Comparison of ENCODE assay signal across 2 fruit fly cellular contexts in the genomic region with DNA sequence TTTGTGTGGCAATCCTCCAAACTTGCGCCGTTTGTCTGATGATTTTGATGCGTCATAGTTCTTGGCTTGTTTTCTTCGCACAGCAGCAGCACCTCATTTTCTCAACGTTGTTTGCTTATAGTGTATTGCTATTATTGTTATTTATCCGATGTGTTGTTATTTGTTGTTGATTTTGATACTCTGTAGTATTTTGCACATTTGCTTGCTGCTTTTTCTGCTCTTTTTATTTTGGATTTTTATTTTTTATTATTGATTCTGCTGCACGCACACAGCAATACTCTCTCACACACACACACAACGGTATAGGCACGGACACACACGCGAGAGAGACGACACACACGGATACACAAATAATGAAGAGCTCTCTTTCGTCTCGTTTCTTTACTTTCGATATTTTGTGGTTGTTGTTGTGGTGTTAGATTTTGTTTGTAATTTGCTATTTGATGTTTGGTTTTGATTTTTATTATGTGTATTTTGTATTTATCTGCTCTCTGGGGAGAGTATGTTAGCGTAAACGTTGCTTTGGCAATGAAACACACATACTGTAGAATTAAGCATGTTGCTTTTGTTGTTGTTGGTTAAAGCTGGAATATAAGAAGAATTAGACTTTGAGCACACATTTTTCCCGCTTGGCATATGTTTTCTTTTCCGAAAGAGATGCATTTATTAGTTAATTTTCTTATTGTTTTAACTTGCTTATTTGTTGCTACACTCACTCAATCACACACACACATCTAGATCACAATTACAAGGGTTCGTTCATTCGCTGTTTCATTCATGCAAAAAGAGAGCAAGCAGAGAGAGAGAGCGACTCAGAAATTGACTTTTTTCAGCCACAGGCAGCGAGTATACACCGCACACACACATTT.
A peak's percentile ranks its signal among the peaks of the same experiment; 100 is the strongest.
TF ChIP-seq lines count a peak whose summit lies in the region.

No protein-coding gene starts in this region.

TF ChIP-seq in whole organism, embryonic, 481 proteins besides CTCF, POLR2A, EP300 and RAD21 (continued from another document and continues in another):
- peak; percentile 32 for TF ChIP-seq CG2120 (GFP tag; optimal IDR thresholded peaks at IDR 0.05; lab: Kevin White, UChicago)
- no peak for TF ChIP-seq Chrac-16 (GFP tag; optimal IDR thresholded peaks at IDR 0.05; lab: Kevin White, UChicago)
- TF ChIP-seq CG8924 (tag; optimal IDR thresholded peaks at IDR 0.05; lab: Kevin White, UChicago): peak; percentile 71
- TF ChIP-seq trh (GFP tag; optimal IDR thresholded peaks at IDR 0.05; lab: Kevin White, UChicago): no peak
- no peak for TF ChIP-seq Myb (GFP tag; optimal IDR thresholded peaks at IDR 0.05; lab: Kevin White, UChicago)
- TF ChIP-seq CG1792 (GFP tag; optimal IDR thresholded peaks at IDR 0.05; lab: Kevin White, UChicago): no peak
- TF ChIP-seq CG8281 (tag; optimal IDR thresholded peaks at IDR 0.05; lab: Kevin White, UChicago): no peak
- no peak for TF ChIP-seq CG2116 (GFP tag; optimal IDR thresholded peaks at IDR 0.05; lab: Kevin White, UChicago)
- TF ChIP-seq gsb-n (tag; optimal IDR thresholded peaks at IDR 0.05; lab: Kevin White, UChicago): no peak
- TF ChIP-seq hkb (optimal IDR thresholded peaks at IDR 0.05; lab: Kevin White, UChicago): no peak
- TF ChIP-seq hkb (GFP tag; IDR thresholded peaks at IDR 0.05; lab: Robert Waterston, UW): peak; percentile 22; the same call in 1 of the 2 replicates
- no peak for TF ChIP-seq CG5180 (GFP tag; optimal IDR thresholded peaks at IDR 0.05; lab: Kevin White, UChicago)
- TF ChIP-seq sqz (GFP tag; optimal IDR thresholded peaks at IDR 0.05; lab: Kevin White, UChicago): peak; percentile 16
- TF ChIP-seq fd64A (GFP tag; optimal IDR thresholded peaks at IDR 0.05; lab: Kevin White, UChicago): no peak
- TF ChIP-seq nerfin-1 (tag; optimal IDR thresholded peaks at IDR 0.05; lab: Kevin White, UChicago): peak; percentile 8
- TF ChIP-seq CG7745 (tag; optimal IDR thresholded peaks at IDR 0.05; lab: Kevin White, UChicago): no peak
- TF ChIP-seq CG7271 (tag; optimal IDR thresholded peaks at IDR 0.05; lab: Kevin White, UChicago): no peak
- TF ChIP-seq CG14441 (GFP tag; IDR thresholded peaks at IDR 0.05; lab: Robert Waterston, UW): no peak
- TF ChIP-seq CG18599 (GFP tag; optimal IDR thresholded peaks at IDR 0.05; lab: Kevin White, UChicago): peak; percentile 5
- no peak for TF ChIP-seq CG4404 (GFP tag; IDR thresholded peaks at IDR 0.05; lab: Robert Waterston, UW)
- no peak for TF ChIP-seq CG10959 (GFP tag; IDR thresholded peaks at IDR 0.05; lab: Robert Waterston, UW)
- TF ChIP-seq CG32767 (GFP tag; IDR thresholded peaks at IDR 0.05; lab: Robert Waterston, UW): 0 out of 2 replicates have a peak, but pooled peaks have one; percentile 37
- TF ChIP-seq CG1647 (GFP tag; optimal IDR thresholded peaks at IDR 0.05; lab: Kevin White, UChicago): no peak
- peak; percentile 8 for TF ChIP-seq Meics (GFP tag; optimal IDR thresholded peaks at IDR 0.05; lab: Kevin White, UChicago)
- no peak for TF ChIP-seq Dp (GFP tag; optimal IDR thresholded peaks at IDR 0.05; lab: Kevin White, UChicago)
- peak; percentile 93 for TF ChIP-seq cg (GFP tag; optimal IDR thresholded peaks at IDR 0.05; lab: Kevin White, UChicago)
- TF ChIP-seq kni (GFP tag; optimal IDR thresholded peaks at IDR 0.05; lab: Kevin White, UChicago): peak; percentile 56
- TF ChIP-seq grau (tag; optimal IDR thresholded peaks at IDR 0.05; lab: Kevin White, UChicago): no peak
- TF ChIP-seq Dek (tag; optimal IDR thresholded peaks at IDR 0.05; lab: Kevin White, UChicago): no peak
- TF ChIP-seq pan (optimal IDR thresholded peaks at IDR 0.05; lab: Kevin White, UChicago): no peak
- TF ChIP-seq pan (GFP tag; optimal IDR thresholded peaks at IDR 0.05 in 1 of 2, IDR thresholded peaks at IDR 0.05 in 1 of 2): no peak
- TF ChIP-seq CG33557 (GFP tag; optimal IDR thresholded peaks at IDR 0.05; lab: Kevin White, UChicago): no peak
- no peak for TF ChIP-seq CG11696 (GFP tag; IDR thresholded peaks at IDR 0.05; lab: Robert Waterston, UW)
- TF ChIP-seq unpg (GFP tag; optimal IDR thresholded peaks at IDR 0.05; lab: Kevin White, UChicago): no peak
- no peak for TF ChIP-seq CG10431 (GFP tag; optimal IDR thresholded peaks at IDR 0.05; lab: Kevin White, UChicago)
- TF ChIP-seq CG10543 (GFP tag; optimal IDR thresholded peaks at IDR 0.05; lab: Kevin White, UChicago): peak; percentile 13
- TF ChIP-seq chinmo (GFP tag; IDR thresholded peaks at IDR 0.05; lab: Robert Waterston, UW; ENCODE audit: partially characterized antibody): 0 out of 4 replicates have a peak, but pooled peaks have one; percentile 26
- no peak for TF ChIP-seq Fer3 (tag; optimal IDR thresholded peaks at IDR 0.05; lab: Kevin White, UChicago)
- no peak for TF ChIP-seq vvl (GFP tag; IDR thresholded peaks at IDR 0.05; lab: Robert Waterston, UW)
- no peak for TF ChIP-seq CG12299 (tag; optimal IDR thresholded peaks at IDR 0.05; lab: Kevin White, UChicago)
- TF ChIP-seq CG10209 (GFP tag; optimal IDR thresholded peaks at IDR 0.05; lab: Kevin White, UChicago): no peak
- peak; percentile 6 for TF ChIP-seq Fer1 (GFP tag; optimal IDR thresholded peaks at IDR 0.05; lab: Kevin White, UChicago)
- TF ChIP-seq Atf6 (GFP tag; IDR thresholded peaks at IDR 0.05; lab: Robert Waterston, UW): peak; percentile 46; the same call in 1 of the 2 replicates
- no peak for TF ChIP-seq CoRest (tag; optimal IDR thresholded peaks at IDR 0.05; lab: Kevin White, UChicago)
- peak; percentile 21 for TF ChIP-seq CG12155 (GFP tag; optimal IDR thresholded peaks at IDR 0.05; lab: Kevin White, UChicago)
- peak; percentile 91 for TF ChIP-seq Trl (optimal IDR thresholded peaks at IDR 0.05; lab: Kevin White, UChicago)
- TF ChIP-seq Trl (GFP tag; optimal IDR thresholded peaks at IDR 0.05; lab: Kevin White, UChicago): no peak
- no peak for TF ChIP-seq CG12236 (GFP tag; optimal IDR thresholded peaks at IDR 0.05; lab: Kevin White, UChicago)
- no peak for TF ChIP-seq ewg (GFP tag; optimal IDR thresholded peaks at IDR 0.05; lab: Kevin White, UChicago)
- TF ChIP-seq CG12659 (GFP tag; optimal IDR thresholded peaks at IDR 0.05; lab: Kevin White, UChicago): no peak
- no peak for TF ChIP-seq inv (GFP tag; IDR thresholded peaks at IDR 0.05; lab: Robert Waterston, UW; ENCODE audit: partially characterized antibody)
- TF ChIP-seq Hr3 (GFP tag; optimal IDR thresholded peaks at IDR 0.05; lab: Kevin White, UChicago): no peak
- no peak for TF ChIP-seq Asciz (GFP tag; optimal IDR thresholded peaks at IDR 0.05; lab: Kevin White, UChicago)
- TF ChIP-seq CG30020 (tag; optimal IDR thresholded peaks at IDR 0.05; lab: Kevin White, UChicago): no peak
- TF ChIP-seq lmd (GFP tag; IDR thresholded peaks at IDR 0.05; lab: Robert Waterston, UW): no peak
- TF ChIP-seq Atf-2 (GFP tag; optimal IDR thresholded peaks at IDR 0.05; lab: Kevin White, UChicago): no peak
- no peak for TF ChIP-seq ssp (GFP tag; IDR thresholded peaks at IDR 0.05; lab: Robert Waterston, UW)
- TF ChIP-seq en (GFP tag; optimal IDR thresholded peaks at IDR 0.05; lab: Kevin White, UChicago): no peak
- no peak for TF ChIP-seq gro (GFP tag; optimal IDR thresholded peaks at IDR 0.05; lab: Kevin White, UChicago)
- TF ChIP-seq Nf-YB (GFP tag; optimal IDR thresholded peaks at IDR 0.05; lab: Kevin White, UChicago): peak; percentile 66
- peak; percentile 71 for TF ChIP-seq CG3163 (GFP tag; optimal IDR thresholded peaks at IDR 0.05; lab: Kevin White, UChicago)
- no peak for TF ChIP-seq CG18764 (GFP tag; optimal IDR thresholded peaks at IDR 0.05; lab: Kevin White, UChicago)

TF ChIP-seq in whole organism, prepupa, 60 proteins besides CTCF, POLR2A, EP300 and RAD21 (continued from another document):
- TF ChIP-seq CG3032 (tag; optimal IDR thresholded peaks at IDR 0.05; lab: Kevin White, UChicago) (peak; percentile 47), fd85E (GFP tag; optimal IDR thresholded peaks at IDR 0.05; lab: Kevin White, UChicago) (no peak), fd59A (GFP tag; optimal IDR thresholded peaks at IDR 0.05; lab: Kevin White, UChicago) (peak; percentile 33), CG6163 (GFP tag; IDR thresholded peaks at IDR 0.05; lab: Robert Waterston, UW) (peak; percentile 85), Lpt (GFP tag; optimal IDR thresholded peaks at IDR 0.05; lab: Kevin White, UChicago) (peak; percentile 59), Hr39 (GFP tag; optimal IDR thresholded peaks at IDR 0.05; lab: Kevin White, UChicago) (no peak), Blimp-1 (GFP tag; optimal IDR thresholded peaks at IDR 0.05; lab: Kevin White, UChicago) (no peak), achi (GFP tag; optimal IDR thresholded peaks at IDR 0.05; lab: Kevin White, UChicago) (no peak), cyc (GFP tag; optimal IDR thresholded peaks at IDR 0.05; lab: Kevin White, UChicago) (no peak), Sox102F (GFP tag; optimal IDR thresholded peaks at IDR 0.05; lab: Kevin White, UChicago) (no peak), Hr38 (GFP tag; optimal IDR thresholded peaks at IDR 0.05; lab: Kevin White, UChicago) (no peak), OdsH (GFP tag; optimal IDR thresholded peaks at IDR 0.05; lab: Kevin White, UChicago) (peak; percentile 14)
